Fruit fly (Drosophila melanogaster): Measurements from ENCODE around the gene CG31445.

dm6 chr3R:29277009-29277408 is 32.4 kb upstream of the CG31445 start:
- no peak for TF ChIP-seq h (optimal IDR thresholded peaks at IDR 0.05)
- no peak for TF ChIP-seq psq (optimal IDR thresholded peaks at IDR 0.05)
- TF ChIP-seq Sin3A (optimal IDR thresholded peaks at IDR 0.05) = no peak

Data from Kc167 (cell line).